Fruit fly (Drosophila melanogaster) whole organism, larva: ENCODE measurements around the gene CG14696.

Experiments used
- noc ChIP-seq: fragments of 200-800 bp; sonication (Bioruptor generic); optimal IDR thresholded peaks from 3 replicates; lab custom pipeline; 2019; ENCODE audit warnings: missing biosample characterization, mild to moderate bottlenecking, missing genetic modification characterization, moderate library complexity

Gene CG14696

dm6 chr3R:10872820-10873219 is 12.0 kb downstream of the CG14696 start, which contains the start of gene CG4596:
Gene CG4596, plus strand, starts transcription at chr3R:10873038.
- TF ChIP-seq noc (tag; lab: Kevin White, UChicago), result no peak

dm6 chr3R:10872148-10872783 is 12.5 kb downstream of the CG14696 start, which contains the start of gene Fdh:
Gene Fdh, minus strand, starts transcription at chr3R:10872381.
- TF ChIP-seq noc (tag; lab: Kevin White, UChicago), result peak; percentile 46

dm6 chr3R:10870561-10870960 is 14.2 kb downstream of the CG14696 start:
- TF ChIP-seq noc (tag; lab: Kevin White, UChicago), result peak; percentile 81

- TF ChIP-seq noc (tag; lab: Kevin White, UChicago), result peak; percentile 92
Measured at dm6 chr3R:10868427-10868962, 16.3 kb downstream of the CG14696 start, which contains the start of the genes SelR and Tsp86D. Gene SelR, minus strand, starts transcription at chr3R:10868642. Gene Tsp86D, plus strand, starts transcription at chr3R:10868708.

dm6 chr3R:10863956-10864355 is 20.8 kb downstream of the CG14696 start:
- no peak for TF ChIP-seq noc (tag; lab: Kevin White, UChicago)

dm6 chr3R:10863446-10863819 is 21.4 kb downstream of the CG14696 start:
- no peak for TF ChIP-seq noc (tag; lab: Kevin White, UChicago)

dm6 chr3R:10862773-10863445 is 21.9 kb downstream of the CG14696 start, which contains the start of gene CG6574:
Gene CG6574, minus strand, starts transcription at chr3R:10862988.
- TF ChIP-seq noc (tag; lab: Kevin White, UChicago), result peak; percentile 46

- no peak for TF ChIP-seq noc (tag; lab: Kevin White, UChicago)
Measured at dm6 chr3R:10859713-10860112, 25.1 kb downstream of the CG14696 start, which contains the start of gene CG14694. Gene CG14694, minus strand, starts transcription at chr3R:10859813.

- TF ChIP-seq noc (tag; lab: Kevin White, UChicago), result no peak
Measured at dm6 chr3R:10856618-10857017, 28.2 kb downstream of the CG14696 start, which contains the start of gene CG4570. Gene CG4570, plus strand, starts transcription at chr3R:10856807.

- TF ChIP-seq noc (tag; lab: Kevin White, UChicago), result peak; percentile 10
Measured at dm6 chr3R:10854243-10854874, 30.4 kb downstream of the CG14696 start, which contains the start of the genes CG6567 and CG4511. Gene CG6567, minus strand, starts transcription at chr3R:10854451. Gene CG4511, plus strand, starts transcription at chr3R:10854501.

- no peak for TF ChIP-seq noc (tag; lab: Kevin White, UChicago)
Measured at dm6 chr3R:10852232-10852774, 32.5 kb downstream of the CG14696 start, which contains the start of gene CG4565. Gene CG4565, plus strand, starts transcription at chr3R:10852724.

- TF ChIP-seq noc (tag; lab: Kevin White, UChicago), result no peak
Measured at dm6 chr3R:10850636-10851035, 34.2 kb downstream of the CG14696 start.

- peak; percentile 86 for TF ChIP-seq noc (tag; lab: Kevin White, UChicago)
Measured at dm6 chr3R:10849515-10849973, 35.3 kb downstream of the CG14696 start, which contains the start of gene CG42394. Gene CG42394, plus strand, starts transcription at chr3R:10849825.

dm6 chr3R:10842422-10842821 is 42.4 kb downstream of the CG14696 start:
- TF ChIP-seq noc (tag; lab: Kevin White, UChicago), result no peak

- no peak for TF ChIP-seq noc (tag; lab: Kevin White, UChicago)
Measured at dm6 chr3R:10836924-10837323, 47.9 kb downstream of the CG14696 start.
